Worm (Caenorhabditis elegans) whole organism, midembryonic: ENCODE measurements around the gene T07F8.1.
A peak's percentile ranks its signal among the peaks of the same experiment; 100 is the strongest.

Experiments
- T22C8.4 ChIP-seq: fragments of 200-800 bp; sonication (Bioruptor generic); IDR thresholded peaks from 2 replicates; pipeline ENCODE4 v1.3.6; 2022; ENCODE audit warnings: missing genetic modification characterization, missing compliant biosample characterization
- cog-1 ChIP-seq: sonication (generic microtip); optimal IDR thresholded peaks from 2 replicates; lab custom pipeline; 2016; ENCODE audit warnings: missing genetic modification characterization, missing compliant biosample characterization
- flt-1 ChIP-seq: fragments of 200-800 bp; sonication (Bioruptor generic); IDR thresholded peaks from 2 replicates; pipeline ENCODE4 v1.3.6; 2022; ENCODE audit warnings: missing genetic modification characterization, missing compliant biosample characterization
- klf-2 ChIP-seq: fragments of 200-800 bp; sonication (Bioruptor generic); conservative IDR thresholded peaks from 2 replicates; pipeline ENCODE4 v1.3.6; 2022; ENCODE audit warnings: missing genetic modification reagents, missing genetic modification characterization, missing compliant biosample characterization
- med-1 ChIP-seq: sonication (generic microtip); optimal IDR thresholded peaks from 2 replicates; lab custom pipeline; 2017; ENCODE audit warnings: missing genetic modification characterization, mild to moderate bottlenecking, missing compliant biosample characterization, antibody characterized with exemption, missing genetic modification reagents; ENCODE audit not compliant: insufficient read depth
- ref-1 ChIP-seq: fragments of 200-800 bp; sonication (Bioruptor generic); conservative IDR thresholded peaks from 2 replicates; pipeline ENCODE4 v1.3.6; 2022; ENCODE audit warnings: missing genetic modification reagents, missing genetic modification characterization, missing compliant biosample characterization
- tab-1 ChIP-seq: fragments of 200-800 bp; sonication (Bioruptor generic); IDR thresholded peaks from 2 replicates; pipeline ENCODE4 v1.3.6; 2022; ENCODE audit warnings: missing genetic modification characterization, missing compliant biosample characterization
- ztf-23 ChIP-seq: fragments of 200-800 bp; sonication (Bioruptor generic); IDR thresholded peaks from 2 replicates; pipeline ENCODE4 v1.3.6; 2022; ENCODE audit warnings: missing genetic modification reagents, missing genetic modification characterization, missing compliant biosample characterization
- ztf-29 ChIP-seq: fragments of 200-800 bp; sonication (Bioruptor generic); IDR thresholded peaks from 2 replicates; pipeline ENCODE4 v1.3.6; 2022; ENCODE audit warnings: missing genetic modification reagents, missing genetic modification characterization, missing compliant biosample characterization

Gene T07F8.1

ce11 chrII:7111012-7111656 is 37.1 kb upstream of the T07F8.1 start:
- TF ChIP-seq ztf-29 (GFP tag; lab: Robert Waterston, UW) (no peak), ztf-23 (GFP tag; lab: Robert Waterston, UW) (no peak), med-1 (GFP tag; lab: Kevin White, UChicago) (no peak), T22C8.4 (no peak), cog-1 (tag; lab: Kevin White, UChicago) (no peak), klf-2 (GFP tag; lab: Robert Waterston, UW) (no peak), flt-1 (GFP tag; lab: Robert Waterston, UW) (no peak), ref-1 (GFP tag; lab: Robert Waterston, UW) (no peak), tab-1 (GFP tag; lab: Robert Waterston, UW) (no peak)

DNA sequence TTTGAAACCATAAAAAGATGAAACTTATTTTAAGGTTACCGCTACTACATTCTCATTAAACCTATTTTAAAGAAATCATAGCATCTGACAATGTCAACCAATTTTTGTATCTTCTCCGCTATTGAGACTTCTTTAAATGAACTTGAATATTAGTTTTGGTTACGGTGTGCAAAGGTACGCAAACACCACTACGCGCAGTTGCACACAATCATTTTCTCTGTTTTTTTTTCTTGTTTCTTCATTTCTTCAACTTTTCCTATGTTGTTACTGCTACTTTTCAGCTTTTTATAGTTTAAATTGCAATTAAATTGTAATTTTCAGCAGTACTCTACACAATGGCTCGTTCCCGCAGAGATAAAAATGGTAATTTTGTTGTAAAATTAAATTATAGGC is 36.5 kb upstream of the T07F8.1 start, which contains the start of gene F10E7.5:
F10E7.5 (plus strand) TSS at position 322 of the 393 bp plus-strand sequence.
- TF ChIP-seq flt-1 (GFP tag; lab: Robert Waterston, UW): no peak
- peak; percentile 35 for TF ChIP-seq cog-1 (tag; lab: Kevin White, UChicago)

- TF ChIP-seq ztf-29 (GFP tag; lab: Robert Waterston, UW) (no peak), klf-2 (GFP tag; lab: Robert Waterston, UW) (no peak), T22C8.4 (no peak), ztf-23 (GFP tag; lab: Robert Waterston, UW) (no peak), flt-1 (GFP tag; lab: Robert Waterston, UW) (no peak), tab-1 (GFP tag; lab: Robert Waterston, UW) (no peak), ref-1 (GFP tag; lab: Robert Waterston, UW) (no peak), cog-1 (tag; lab: Kevin White, UChicago) (no peak), med-1 (GFP tag; lab: Kevin White, UChicago) (no peak)
Measured at ce11 chrII:7112780-7113179, 35.4 kb upstream of the T07F8.1 start, which contains the start of gene F10E7.6. F10E7.6 (plus strand) TSS chrII:7113080.

- TF ChIP-seq flt-1 (GFP tag; lab: Robert Waterston, UW) (no peak), T22C8.4 (no peak), ztf-29 (GFP tag; lab: Robert Waterston, UW) (no peak), tab-1 (GFP tag; lab: Robert Waterston, UW) (no peak), ztf-23 (GFP tag; lab: Robert Waterston, UW) (no peak), cog-1 (tag; lab: Kevin White, UChicago) (no peak), klf-2 (GFP tag; lab: Robert Waterston, UW) (no peak), ref-1 (GFP tag; lab: Robert Waterston, UW) (no peak), med-1 (GFP tag; lab: Kevin White, UChicago) (no peak)
Measured at ce11 chrII:7115638-7116037, 32.6 kb upstream of the T07F8.1 start, which contains the start of gene cutl-5. cutl-5 (minus strand) TSS chrII:7115906.

DNA sequence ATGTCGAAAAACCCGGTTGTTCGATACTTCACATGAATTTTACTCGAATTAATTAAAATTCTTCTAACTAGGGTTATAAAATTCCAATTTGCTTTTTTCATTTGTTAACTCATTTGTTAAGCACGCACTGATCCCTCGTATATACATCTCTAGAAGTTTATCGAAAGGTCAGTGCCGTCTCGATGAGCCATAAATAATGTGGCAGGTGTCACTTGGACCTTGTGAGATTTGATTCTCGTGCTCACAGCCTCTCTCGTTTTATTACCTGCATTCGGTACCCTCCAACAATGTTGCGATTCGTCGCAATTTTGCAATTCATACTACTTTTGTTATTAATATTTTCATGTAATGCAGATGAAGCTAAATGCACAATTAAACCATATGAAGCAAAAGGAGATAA is 31.8 kb upstream of the T07F8.1 start, which contains the start of gene spon-1:
spon-1 (plus strand) TSS at position 208 of the 400 bp plus-strand sequence.
- TF ChIP-seq klf-2 (GFP tag; lab: Robert Waterston, UW): no peak
- TF ChIP-seq cog-1 (tag; lab: Kevin White, UChicago): no peak
- TF ChIP-seq med-1 (GFP tag; lab: Kevin White, UChicago): no peak
- no peak for TF ChIP-seq ztf-29 (GFP tag; lab: Robert Waterston, UW)
- TF ChIP-seq flt-1 (GFP tag; lab: Robert Waterston, UW): no peak
- TF ChIP-seq T22C8.4: no peak
- no peak for TF ChIP-seq tab-1 (GFP tag; lab: Robert Waterston, UW)
- no peak for TF ChIP-seq ref-1 (GFP tag; lab: Robert Waterston, UW)
- TF ChIP-seq ztf-23 (GFP tag; lab: Robert Waterston, UW): no peak

ce11 chrII:7119525-7119924 is 28.7 kb upstream of the T07F8.1 start:
- TF ChIP-seq ztf-29 (GFP tag; lab: Robert Waterston, UW) (no peak), ztf-23 (GFP tag; lab: Robert Waterston, UW) (no peak), ref-1 (GFP tag; lab: Robert Waterston, UW) (no peak), tab-1 (GFP tag; lab: Robert Waterston, UW) (no peak), klf-2 (GFP tag; lab: Robert Waterston, UW) (no peak), cog-1 (tag; lab: Kevin White, UChicago) (no peak), flt-1 (GFP tag; lab: Robert Waterston, UW) (no peak), med-1 (GFP tag; lab: Kevin White, UChicago) (no peak), T22C8.4 (no peak)

- TF ChIP-seq ztf-29 (GFP tag; lab: Robert Waterston, UW) (no peak), med-1 (GFP tag; lab: Kevin White, UChicago) (no peak), klf-2 (GFP tag; lab: Robert Waterston, UW) (no peak), ref-1 (GFP tag; lab: Robert Waterston, UW) (no peak), flt-1 (GFP tag; lab: Robert Waterston, UW) (no peak), tab-1 (GFP tag; lab: Robert Waterston, UW) (no peak), T22C8.4 (no peak), ztf-23 (GFP tag; lab: Robert Waterston, UW) (no peak), cog-1 (tag; lab: Kevin White, UChicago) (no peak)
Measured at ce11 chrII:7121762-7122292, 26.4 kb upstream of the T07F8.1 start, which contains the start of gene F10E7.2. F10E7.2 (plus strand) TSS chrII:7122242.

- TF ChIP-seq T22C8.4 (no peak), tab-1 (GFP tag; lab: Robert Waterston, UW) (no peak), klf-2 (GFP tag; lab: Robert Waterston, UW) (no peak), flt-1 (GFP tag; lab: Robert Waterston, UW) (no peak), ref-1 (GFP tag; lab: Robert Waterston, UW) (no peak), ztf-29 (GFP tag; lab: Robert Waterston, UW) (no peak), med-1 (GFP tag; lab: Kevin White, UChicago) (no peak), ztf-23 (GFP tag; lab: Robert Waterston, UW) (no peak), cog-1 (tag; lab: Kevin White, UChicago) (no peak)
Measured at ce11 chrII:7122661-7123418, 25.4 kb upstream of the T07F8.1 start, which contains the start of gene F10E7.11. F10E7.11 (minus strand) TSS chrII:7122892.
